Worm (Caenorhabditis elegans) whole organism, L4/young adult: ENCODE data around the gene srz-14.

ENCODE experiments used
- dao-5 ChIP-seq: sonication (generic microtip); optimal IDR thresholded peaks from 2 replicates; lab custom pipeline; 2016; ENCODE audit warnings: missing genotype, missing genetic modification characterization, moderate library complexity, missing compliant biosample characterization
- him-1 ChIP-seq: sonication (generic microtip); optimal IDR thresholded peaks from 2 replicates; lab custom pipeline; 2016; ENCODE audit warnings: missing genotype, missing genetic modification reagents, missing genetic modification characterization, missing compliant biosample characterization

DNA sequence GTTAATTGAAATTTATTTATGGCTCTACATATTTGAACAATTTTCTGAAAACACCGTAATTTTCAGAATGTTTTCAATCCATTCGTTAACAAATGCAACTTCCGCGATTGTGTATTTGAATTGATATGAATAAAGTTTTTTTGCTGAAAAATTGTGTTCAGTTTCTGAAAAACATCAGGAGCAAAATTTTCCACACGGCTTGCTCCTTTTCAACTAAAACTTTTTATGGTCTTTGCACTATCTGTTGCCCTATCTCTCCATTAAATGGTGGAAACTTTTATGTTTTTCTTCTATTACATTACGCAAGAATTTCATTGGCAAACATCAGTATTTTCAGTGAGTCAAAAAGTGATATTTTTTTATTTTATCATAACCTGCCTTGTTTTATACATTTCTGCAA lies 34.7 kb upstream of the srz-14 start, which contains the start of gene F10A3.4:
- TF ChIP-seq dao-5 (tag; lab: Kevin White, UChicago), result no peak
- no peak for TF ChIP-seq him-1 (tag; lab: Kevin White, UChicago)
